Worm (Caenorhabditis elegans) whole organism, late embryonic: ENCODE results near the gene fbxa-100.

Source experiments
- ama-1 ChIP-seq: fragments of 150-350 bp; optimal IDR thresholded peaks from 2 replicates; lab custom pipeline; 2014
- ceh-48 ChIP-seq: sonication (generic microtip); optimal IDR thresholded peaks from 2 replicates; lab custom pipeline; 2016; ENCODE audit warnings: missing genetic modification characterization, inconsistent platforms, missing compliant biosample characterization
- gmeb-2 ChIP-seq: sonication (generic microtip); optimal IDR thresholded peaks from 2 replicates; lab custom pipeline; 2016; ENCODE audit warnings: missing genetic modification characterization, inconsistent platforms, missing compliant biosample characterization
- ref-2 ChIP-seq: sonication (generic microtip); optimal IDR thresholded peaks from 2 replicates; lab custom pipeline; 2016; ENCODE audit warnings: missing genetic modification characterization, missing compliant biosample characterization
- sox-4 ChIP-seq: sonication (generic microtip); optimal IDR thresholded peaks from 2 replicates; lab custom pipeline; 2017; ENCODE audit warnings: mild to moderate bottlenecking, missing genetic modification characterization, inconsistent platforms, missing compliant biosample characterization

- no peak for TF ChIP-seq ama-1 (lab: Kevin White, UChicago)
- no peak for TF ChIP-seq sox-4 (tag; lab: Kevin White, UChicago)
- no peak for TF ChIP-seq ref-2
- TF ChIP-seq gmeb-2: no peak
- no peak for TF ChIP-seq ceh-48 (tag; lab: Kevin White, UChicago)
These were observed 13.4 kb upstream of the fbxa-100 start, which contains the start of the genes F14H3.12 and srj-29 for ce11 chrV:16075250-16075709.
